Worm (Caenorhabditis elegans) whole organism, L4 larva: ENCODE data around the gene piit-1.

Source experiments
- D1046.2 ChIP-seq: fragments of 200-800 bp; sonication (Bioruptor generic); IDR thresholded peaks from 2 replicates; pipeline ENCODE4 v1.3.6; 2022; ENCODE audit warnings: missing genetic modification characterization, missing compliant biosample characterization
- F10B5.3 ChIP-seq: sonication (generic microtip); optimal IDR thresholded peaks from 2 replicates; lab custom pipeline; 2016; ENCODE audit warnings: mild to moderate bottlenecking, missing genetic modification characterization, missing compliant biosample characterization
- F44E2.7 ChIP-seq: fragments of 200-800 bp; sonication (Bioruptor generic); IDR thresholded peaks from 2 replicates; pipeline ENCODE4 v2.1.2; 2022; ENCODE audit warnings: missing genetic modification characterization, missing compliant biosample characterization
- T20F7.1 ChIP-seq: fragments of 200-800 bp; sonication (Bioruptor generic); optimal IDR thresholded peaks from 2 replicates; lab custom pipeline; 2018; ENCODE audit warnings: mild to moderate bottlenecking, missing genetic modification characterization, missing compliant biosample characterization
- Y48G9A.11 ChIP-seq: fragments of 200-800 bp; sonication (Bioruptor generic); IDR thresholded peaks from 2 replicates; pipeline ENCODE4 v1.3.6; 2022; ENCODE audit warnings: missing genetic modification reagents, missing genetic modification characterization, missing compliant biosample characterization
- Y5F2A.4 ChIP-seq: fragments of 200-800 bp; sonication (Bioruptor generic); optimal IDR thresholded peaks from 2 replicates; lab custom pipeline; 2018; ENCODE audit warnings: mild to moderate bottlenecking, missing genetic modification characterization, missing compliant biosample characterization
- ZK337.2 ChIP-seq: fragments of 200-800 bp; sonication (Bioruptor generic); IDR thresholded peaks from 2 replicates; pipeline ENCODE4 v1.3.6; 2022; ENCODE audit warnings: missing genetic modification reagents, missing genetic modification characterization, missing compliant biosample characterization
- ceh-28 ChIP-seq: fragments of 150-350 bp; optimal IDR thresholded peaks from 2 replicates; lab custom pipeline; 2014; ENCODE audit warnings: missing biosample characterization, missing genetic modification reagents, missing genetic modification characterization
- ceh-44 ChIP-seq: fragments of 200-800 bp; sonication (Bioruptor generic); IDR thresholded peaks from 2 replicates; pipeline ENCODE4 v1.3.6; 2022; ENCODE audit warnings: missing genetic modification reagents, missing genetic modification characterization, missing compliant biosample characterization
- ceh-62 ChIP-seq: sonication (generic microtip); optimal IDR thresholded peaks from 2 replicates; lab custom pipeline; 2017; ENCODE audit warnings: missing biosample characterization, missing genetic modification characterization
- ces-1 ChIP-seq: fragments of 150-350 bp; sonication (generic microtip); optimal IDR thresholded peaks from 4 replicates; lab custom pipeline; 2014; ENCODE audit warnings: missing biosample characterization, missing genetic modification reagents, missing genetic modification characterization
- daf-12 ChIP-seq: fragments of 150-350 bp; optimal IDR thresholded peaks from 2 replicates; lab custom pipeline; 2014; ENCODE audit warnings: missing biosample characterization, missing genetic modification reagents, missing genetic modification characterization
- dmd-6 ChIP-seq: fragments of 200-800 bp; sonication (Bioruptor generic); IDR thresholded peaks from 2 replicates; pipeline ENCODE4 v1.3.6; 2022; ENCODE audit warnings: missing genetic modification reagents, missing genetic modification characterization, missing compliant biosample characterization
- egl-27 ChIP-seq: sonication (generic microtip); optimal IDR thresholded peaks from 3 replicates; lab custom pipeline; 2017; ENCODE audit warnings: missing biosample characterization, missing genetic modification reagents, missing genetic modification characterization
- fos-1 ChIP-seq: fragments of 150-350 bp; optimal IDR thresholded peaks from 2 replicates; lab custom pipeline; 2014; ENCODE audit warnings: missing biosample characterization, missing genetic modification characterization
- hlh-11 ChIP-seq: fragments of 200-800 bp; sonication (Bioruptor generic); optimal IDR thresholded peaks from 2 replicates; lab custom pipeline; 2018; ENCODE audit warnings: mild to moderate bottlenecking, missing genetic modification characterization, missing compliant biosample characterization
- hlh-30 ChIP-seq: sonication (generic microtip); optimal IDR thresholded peaks from 2 replicates; lab custom pipeline; 2017; ENCODE audit warnings: antibody characterized with exemption, mild to moderate bottlenecking, missing genetic modification characterization, missing compliant biosample characterization; ENCODE audit not compliant: insufficient read depth
- hmg-1.1 ChIP-seq: fragments of 200-800 bp; sonication (Bioruptor generic); IDR thresholded peaks from 2 replicates; pipeline ENCODE4 v1.3.6; 2022; ENCODE audit warnings: missing genetic modification reagents, missing genetic modification characterization, missing compliant biosample characterization
- lim-7 ChIP-seq: fragments of 200-800 bp; sonication (Bioruptor generic); IDR thresholded peaks from 2 replicates; pipeline ENCODE4 v1.3.6; 2022; ENCODE audit warnings: missing genetic modification characterization, missing compliant biosample characterization
- lin-1 ChIP-seq: fragments of 200-800 bp; sonication (Bioruptor generic); IDR thresholded peaks from 2 replicates; pipeline ENCODE4 v1.3.6; 2022; ENCODE audit warnings: missing genetic modification reagents, missing genetic modification characterization, missing compliant biosample characterization
- lin-29 ChIP-seq: fragments of 200-800 bp; sonication (Bioruptor generic); IDR thresholded peaks from 2 replicates; pipeline ENCODE4 v1.3.6; 2022; ENCODE audit warnings: missing genetic modification reagents, missing genetic modification characterization, missing compliant biosample characterization
- lin-39 ChIP-seq: fragments of 150-350 bp; optimal IDR thresholded peaks from 2 replicates; lab custom pipeline; 2014; ENCODE audit warnings: missing biosample characterization, missing genetic modification reagents, missing genetic modification characterization
- lir-3 ChIP-seq: sonication (generic microtip); optimal IDR thresholded peaks from 2 replicates; lab custom pipeline; 2016; ENCODE audit warnings: mild to moderate bottlenecking, missing genetic modification characterization, missing compliant biosample characterization
- mdl-1 ChIP-seq, 2 experiments: fragments of 150-350 bp in 1 of 2; sonication (generic microtip) in 1 of 2; optimal IDR thresholded peaks; 2 replicates each; lab custom pipeline; 2014 to 2017; ENCODE audit warnings: missing biosample characterization in 2 of 2, missing genetic modification characterization in 2 of 2
- mxl-3 ChIP-seq: fragments of 200-800 bp; sonication (Bioruptor generic); optimal IDR thresholded peaks from 2 replicates; lab custom pipeline; 2018; ENCODE audit warnings: mild to moderate bottlenecking, missing genetic modification characterization, missing compliant biosample characterization
- nhr-111 ChIP-seq: fragments of 200-800 bp; sonication (Bioruptor generic); optimal IDR thresholded peaks from 2 replicates; lab custom pipeline; 2018; ENCODE audit warnings: mild to moderate bottlenecking, missing genetic modification characterization, missing compliant biosample characterization
- nhr-25 ChIP-seq: sonication (generic microtip); optimal IDR thresholded peaks from 2 replicates; lab custom pipeline; 2017; ENCODE audit warnings: missing genetic modification characterization, mild to moderate bottlenecking, missing compliant biosample characterization, antibody characterized with exemption, moderate library complexity, borderline replicate concordance; ENCODE audit not compliant: insufficient read depth
- nhr-28 ChIP-seq: fragments of 150-350 bp; optimal IDR thresholded peaks from 2 replicates; lab custom pipeline; 2014; ENCODE audit warnings: missing biosample characterization, missing genetic modification characterization
- nhr-48 ChIP-seq: sonication (generic microtip); optimal IDR thresholded peaks from 2 replicates; lab custom pipeline; 2016; ENCODE audit warnings: mild to moderate bottlenecking, missing genetic modification characterization, missing compliant biosample characterization
- nhr-6 ChIP-seq: fragments of 150-350 bp; optimal IDR thresholded peaks from 2 replicates; lab custom pipeline; 2014; ENCODE audit warnings: missing biosample characterization, missing genetic modification characterization
- nhr-76 ChIP-seq: fragments of 150-350 bp; optimal IDR thresholded peaks from 2 replicates; lab custom pipeline; 2014; ENCODE audit warnings: missing biosample characterization, missing genetic modification characterization
- nhr-77 ChIP-seq: fragments of 150-350 bp; optimal IDR thresholded peaks from 2 replicates; lab custom pipeline; 2014; ENCODE audit warnings: missing biosample characterization, missing genetic modification characterization
- saeg-2 ChIP-seq: fragments of 200-800 bp; sonication (Bioruptor generic); IDR thresholded peaks from 2 replicates; pipeline ENCODE4 v1.3.6; 2022; ENCODE audit warnings: missing genetic modification reagents, missing genetic modification characterization, missing compliant biosample characterization
- sdz-12 ChIP-seq: fragments of 200-800 bp; sonication (Bioruptor generic); optimal IDR thresholded peaks from 2 replicates; lab custom pipeline; 2018; ENCODE audit warnings: mild to moderate bottlenecking, missing genetic modification characterization, missing compliant biosample characterization
- spr-1 ChIP-seq: sonication (generic microtip); optimal IDR thresholded peaks from 2 replicates; lab custom pipeline; 2016; ENCODE audit warnings: mild to moderate bottlenecking, missing genetic modification characterization, missing compliant biosample characterization
- spr-3 ChIP-seq: fragments of 200-800 bp; sonication (Bioruptor generic); optimal IDR thresholded peaks from 2 replicates; lab custom pipeline; 2018; ENCODE audit warnings: mild to moderate bottlenecking, missing genetic modification characterization, missing compliant biosample characterization
- zag-1 ChIP-seq: fragments of 150-350 bp; optimal IDR thresholded peaks from 2 replicates; lab custom pipeline; 2014; ENCODE audit warnings: missing biosample characterization, missing genetic modification characterization
- zfp-3 ChIP-seq: fragments of 200-800 bp; sonication (Bioruptor generic); conservative IDR thresholded peaks from 2 replicates; pipeline ENCODE4 v1.3.6; 2022; ENCODE audit warnings: missing genetic modification reagents, missing genetic modification characterization, missing compliant biosample characterization
- zip-2 ChIP-seq: fragments of 150-350 bp; optimal IDR thresholded peaks from 2 replicates; lab custom pipeline; 2014; ENCODE audit warnings: missing biosample characterization, missing genetic modification characterization
- ztf-11 ChIP-seq: fragments of 150-350 bp; optimal IDR thresholded peaks from 2 replicates; lab custom pipeline; 2014; ENCODE audit warnings: missing biosample characterization, missing genetic modification characterization
- ztf-7 ChIP-seq: fragments of 150-350 bp; optimal IDR thresholded peaks from 2 replicates; lab custom pipeline; 2014; ENCODE audit warnings: missing biosample characterization, missing genetic modification characterization

piit-1 gene

ce11 chrV:11572803-11573490 is 37.0 kb downstream of the piit-1 start, which contains the start of the genes H12C20.7 and nhr-68 (continued):
- no peak for TF ChIP-seq Y48G9A.11
- peak; percentile 66; the same call in 1 of the 2 replicates for TF ChIP-seq lin-29
- no peak for TF ChIP-seq ztf-11 (tag; lab: Kevin White, UChicago)
- peak; percentile 99 for TF ChIP-seq hlh-11
- no peak for TF ChIP-seq Y5F2A.4 (GFP tag; lab: Kevin White, UChicago)
- peak; percentile 42 for TF ChIP-seq nhr-76 (tag; lab: Kevin White, UChicago)
- no peak for TF ChIP-seq F10B5.3 (tag; lab: Kevin White, UChicago)
- no peak for TF ChIP-seq ceh-28
- peak; percentile 86 for TF ChIP-seq zfp-3 (GFP tag; lab: Robert Waterston, UW)
- TF ChIP-seq egl-27 = no peak
- no peak for TF ChIP-seq hmg-1.1 (GFP tag; lab: Robert Waterston, UW)
- no peak for TF ChIP-seq nhr-111 (GFP tag; lab: Kevin White, UChicago)
- no peak for TF ChIP-seq ZK337.2 (GFP tag; lab: Robert Waterston, UW)
- TF ChIP-seq lir-3 = no peak
- peak; percentile 86 for TF ChIP-seq spr-1 (tag; lab: Kevin White, UChicago)
- peak; percentile 44; the same call in 1 of the 2 replicates for TF ChIP-seq D1046.2 (GFP tag; lab: Robert Waterston, UW)
- peak; percentile 21 for TF ChIP-seq fos-1 (tag; lab: Kevin White, UChicago)
- no peak for TF ChIP-seq daf-12 (tag; lab: Kevin White, UChicago)
- TF ChIP-seq lin-39 (tag; lab: Kevin White, UChicago) = no peak
- TF ChIP-seq ces-1 (GFP tag; lab: Kevin White, UChicago) = no peak
- TF ChIP-seq dmd-6 (GFP tag; lab: Robert Waterston, UW) = peak; percentile 100
- peak; percentile 88 for TF ChIP-seq nhr-77 (tag; lab: Kevin White, UChicago)
- no peak for TF ChIP-seq ceh-62
- TF ChIP-seq spr-3 (GFP tag; lab: Kevin White, UChicago) = no peak
- TF ChIP-seq F44E2.7 (GFP tag; lab: Robert Waterston, UW) = no peak
- peak; percentile 55 for TF ChIP-seq zip-2 (tag; lab: Kevin White, UChicago)
- TF ChIP-seq, all 104 proteins: peak for 56

DNA sequence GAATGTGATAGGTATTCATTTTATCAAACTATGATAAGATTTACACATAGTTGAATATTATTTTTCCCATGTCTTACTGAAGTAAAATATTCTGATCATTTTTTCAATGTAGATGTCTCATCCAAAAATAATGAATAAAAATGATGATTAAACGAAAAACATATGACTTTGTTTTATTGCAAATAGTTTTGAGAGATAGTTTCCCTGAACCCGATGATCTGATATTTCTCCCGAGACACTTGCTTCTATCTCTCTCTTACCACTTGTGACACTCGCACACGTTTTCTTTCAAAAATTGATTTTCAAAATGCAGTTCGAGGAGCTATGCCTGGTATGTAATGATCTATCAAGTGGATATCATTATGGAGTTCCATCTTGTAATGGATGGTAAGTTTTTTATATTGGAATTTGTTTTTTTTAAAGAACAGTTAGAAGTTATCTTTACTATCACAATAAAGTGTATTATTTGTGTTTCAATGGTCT is 39.7 kb downstream of the piit-1 start, which contains the start of the genes nhr-101 and pms-2:
nhr-101 (plus strand) TSS at position 308 of the 483 bp plus-strand sequence.
pms-2 (minus strand) TSS at position 433 of the 483 bp plus-strand sequence.
- TF ChIP-seq nhr-77 (tag; lab: Kevin White, UChicago) = no peak
- TF ChIP-seq hlh-30 = peak; percentile 73
- TF ChIP-seq ztf-7 (tag; lab: Kevin White, UChicago) = no peak
- TF ChIP-seq nhr-25 (tag; lab: Kevin White, UChicago) = no peak
- no peak for TF ChIP-seq spr-1 (tag; lab: Kevin White, UChicago)
- peak; percentile 32 for TF ChIP-seq dmd-6 (GFP tag; lab: Robert Waterston, UW)
- no peak for TF ChIP-seq zag-1
- TF ChIP-seq ceh-44 (GFP tag; lab: Robert Waterston, UW) = no peak
- TF ChIP-seq lin-1 = no peak
- TF ChIP-seq hlh-11 = no peak
- no peak for TF ChIP-seq T20F7.1 (GFP tag; lab: Kevin White, UChicago)
- no peak for TF ChIP-seq saeg-2
- TF ChIP-seq sdz-12 (GFP tag; lab: Kevin White, UChicago) = no peak
- TF ChIP-seq nhr-28 = peak; percentile 22
- TF ChIP-seq nhr-6 (tag; lab: Kevin White, UChicago) = no peak
- TF ChIP-seq mdl-1 (tag; optimal IDR thresholded peaks at IDR 0.05; lab: Kevin White, UChicago) = peak in 1 of 2 experiments; percentile 53
- TF ChIP-seq ceh-62 = no peak
- no peak for TF ChIP-seq lim-7
- no peak for TF ChIP-seq ceh-28
- no peak for TF ChIP-seq ztf-11 (tag; lab: Kevin White, UChicago)
- TF ChIP-seq mxl-3 (GFP tag; lab: Kevin White, UChicago) = peak; percentile 61
- TF ChIP-seq nhr-48 (tag; lab: Kevin White, UChicago) = no peak
